Worm (Caenorhabditis elegans) whole organism, young adult: ENCODE results near the gene tsfm-1.

Experiments used
- B0336.3 ChIP-seq: fragments of 200-800 bp; sonication (Bioruptor generic); IDR thresholded peaks from 2 replicates; pipeline ENCODE4 v1.3.6; 2022; ENCODE audit warnings: missing genetic modification characterization, missing compliant biosample characterization
- C17E4.6 ChIP-seq: fragments of 200-800 bp; sonication (Bioruptor generic); IDR thresholded peaks from 2 replicates; pipeline ENCODE4 v1.3.6; 2022; ENCODE audit warnings: missing genetic modification reagents, missing genetic modification characterization, missing compliant biosample characterization
- D2030.7 ChIP-seq: fragments of 200-800 bp; sonication (Bioruptor generic); IDR thresholded peaks from 2 replicates; pipeline ENCODE4 v1.3.6; 2022; ENCODE audit warnings: missing genetic modification reagents, missing genetic modification characterization, missing compliant biosample characterization
- F10E7.11 ChIP-seq: sonication (generic microtip); optimal IDR thresholded peaks from 2 replicates; lab custom pipeline; 2017; ENCODE audit warnings: mild to moderate bottlenecking, missing genetic modification characterization, moderate library complexity, missing compliant biosample characterization
- F23B12.7 ChIP-seq: sonication (generic microtip); optimal IDR thresholded peaks from 2 replicates; lab custom pipeline; 2017; ENCODE audit warnings: missing genetic modification characterization, mild to moderate bottlenecking, missing compliant biosample characterization, antibody characterized with exemption, moderate library complexity; ENCODE audit not compliant: insufficient read depth
- F52B5.7 ChIP-seq: sonication (generic microtip); optimal IDR thresholded peaks from 2 replicates; lab custom pipeline; 2016; ENCODE audit warnings: mild to moderate bottlenecking, missing genetic modification characterization, missing compliant biosample characterization
- F55B11.4 ChIP-seq: sonication (generic microtip); optimal IDR thresholded peaks from 2 replicates; lab custom pipeline; 2016; ENCODE audit warnings: missing compliant biosample characterization, missing genetic modification characterization, borderline replicate concordance; ENCODE audit not compliant: insufficient read depth
- K11D2.4 ChIP-seq: fragments of 200-800 bp; sonication (Bioruptor generic); IDR thresholded peaks from 2 replicates; pipeline ENCODE4 v1.3.6; 2022; ENCODE audit warnings: missing genetic modification reagents, missing genetic modification characterization, missing compliant biosample characterization
- K12H6.12 ChIP-seq: fragments of 200-800 bp; sonication (Bioruptor generic); optimal IDR thresholded peaks from 2 replicates; lab custom pipeline; 2018; ENCODE audit warnings: mild to moderate bottlenecking, missing genetic modification characterization, missing compliant biosample characterization
- T07F8.4 ChIP-seq: sonication (generic microtip); optimal IDR thresholded peaks from 2 replicates; lab custom pipeline; 2016; ENCODE audit warnings: mild to moderate bottlenecking, missing genetic modification characterization, moderate library complexity, missing compliant biosample characterization
- Y79H2A.3 ChIP-seq: fragments of 200-800 bp; sonication (Bioruptor generic); conservative IDR thresholded peaks from 2 replicates; pipeline ENCODE4 v1.3.6; 2022; ENCODE audit warnings: missing genetic modification reagents, missing genetic modification characterization, missing compliant biosample characterization
- ama-1 ChIP-seq, 3 experiments: fragments of 150-350 bp in 1 of 3; sonication (generic microtip) in 2 of 3; optimal IDR thresholded peaks; 2 replicates each; lab custom pipeline; 2014 to 2018; ENCODE audit warnings: missing biosample characterization in 2 of 3, missing genetic modification characterization in 2 of 3, missing genetic modification reagents in 2 of 3
- atf-7 ChIP-seq: sonication (generic microtip); optimal IDR thresholded peaks from 2 replicates; lab custom pipeline; 2017; ENCODE audit warnings: mild to moderate bottlenecking, missing genetic modification characterization, missing compliant biosample characterization
- athp-1 ChIP-seq: sonication (generic microtip); optimal IDR thresholded peaks from 2 replicates; lab custom pipeline; 2017; ENCODE audit warnings: mild to moderate bottlenecking, missing genetic modification characterization, missing compliant biosample characterization
- ccch-3 ChIP-seq: fragments of 200-800 bp; sonication (Bioruptor generic); optimal IDR thresholded peaks from 2 replicates; lab custom pipeline; 2018; ENCODE audit warnings: mild to moderate bottlenecking, missing genetic modification characterization, missing compliant biosample characterization
- ceh-27 ChIP-seq: fragments of 200-800 bp; sonication (Bioruptor generic); optimal IDR thresholded peaks from 2 replicates; lab custom pipeline; 2018; ENCODE audit warnings: mild to moderate bottlenecking, missing genetic modification characterization, moderate library complexity, missing compliant biosample characterization
- ceh-40 ChIP-seq: fragments of 200-800 bp; sonication (Bioruptor generic); IDR thresholded peaks from 2 replicates; pipeline ENCODE4 v1.3.6; 2022; ENCODE audit warnings: missing genetic modification characterization, missing compliant biosample characterization
- ceh-58 ChIP-seq: fragments of 200-800 bp; sonication (Bioruptor generic); IDR thresholded peaks from 2 replicates; pipeline ENCODE4 v1.3.6; 2022; ENCODE audit warnings: missing genetic modification characterization, missing compliant biosample characterization
- dpl-1 ChIP-seq: fragments of 150-350 bp; optimal IDR thresholded peaks from 2 replicates; lab custom pipeline; 2014; ENCODE audit warnings: missing biosample characterization, missing genetic modification reagents, missing genetic modification characterization
- egrh-3 ChIP-seq: fragments of 200-800 bp; sonication (Bioruptor generic); IDR thresholded peaks from 2 replicates; pipeline ENCODE4 v1.3.6; 2022; ENCODE audit warnings: missing genetic modification reagents, missing genetic modification characterization, missing compliant biosample characterization
- fkh-3 ChIP-seq: sonication (generic microtip); optimal IDR thresholded peaks from 2 replicates; lab custom pipeline; 2016; ENCODE audit warnings: mild to moderate bottlenecking, missing genetic modification characterization, missing compliant biosample characterization
- gei-17 ChIP-seq: fragments of 200-800 bp; sonication (Bioruptor generic); optimal IDR thresholded peaks from 2 replicates; lab custom pipeline; 2018; ENCODE audit warnings: mild to moderate bottlenecking, missing genetic modification characterization, missing compliant biosample characterization
- hlh-26 ChIP-seq: fragments of 200-800 bp; sonication (Bioruptor generic); conservative IDR thresholded peaks from 2 replicates; pipeline ENCODE4 v1.3.6; 2022; ENCODE audit warnings: missing genetic modification reagents, missing genetic modification characterization, missing compliant biosample characterization
- hmg-1.2 ChIP-seq: fragments of 200-800 bp; sonication (Bioruptor generic); IDR thresholded peaks from 2 replicates; pipeline ENCODE4 v1.3.6; 2022; ENCODE audit warnings: missing genetic modification reagents, missing genetic modification characterization, missing compliant biosample characterization
- hsf-1 ChIP-seq: fragments of 200-800 bp; sonication (Bioruptor generic); IDR thresholded peaks from 2 replicates; pipeline ENCODE4 v1.3.6; 2022; ENCODE audit warnings: missing genetic modification reagents, missing genetic modification characterization, missing compliant biosample characterization
- lin-26 ChIP-seq: fragments of 200-800 bp; sonication (Bioruptor generic); IDR thresholded peaks from 2 replicates; pipeline ENCODE4 v1.3.6; 2022; ENCODE audit warnings: missing genetic modification reagents, missing genetic modification characterization, missing compliant biosample characterization
- lin-40 ChIP-seq: sonication (generic microtip); optimal IDR thresholded peaks from 2 replicates; lab custom pipeline; 2016; ENCODE audit warnings: missing genetic modification characterization, mild to moderate bottlenecking, missing compliant biosample characterization, missing genotype, missing genetic modification reagents
- lin-54 ChIP-seq: fragments of 200-800 bp; sonication (Bioruptor generic); optimal IDR thresholded peaks from 2 replicates; lab custom pipeline; 2018; ENCODE audit warnings: mild to moderate bottlenecking, missing genetic modification characterization, missing compliant biosample characterization
- lsl-1 ChIP-seq: fragments of 200-800 bp; sonication (Bioruptor generic); optimal IDR thresholded peaks from 2 replicates; lab custom pipeline; 2018; ENCODE audit warnings: mild to moderate bottlenecking, missing genetic modification characterization, moderate library complexity, missing compliant biosample characterization
- lsy-27 ChIP-seq: sonication (generic microtip); optimal IDR thresholded peaks from 2 replicates; lab custom pipeline; 2017; ENCODE audit warnings: missing genetic modification characterization, mild to moderate bottlenecking, missing compliant biosample characterization, antibody characterized with exemption, missing genotype, borderline replicate concordance; ENCODE audit not compliant: insufficient read depth
- madf-3 ChIP-seq: fragments of 200-800 bp; sonication (Bioruptor generic); IDR thresholded peaks from 2 replicates; pipeline ENCODE4 v1.3.6; 2022; ENCODE audit warnings: missing genetic modification reagents, missing genetic modification characterization, missing compliant biosample characterization
- madf-8 ChIP-seq: fragments of 200-800 bp; sonication (Bioruptor generic); conservative IDR thresholded peaks from 2 replicates; pipeline ENCODE4 v1.3.6; 2022; ENCODE audit warnings: missing genetic modification reagents, missing genetic modification characterization, missing compliant biosample characterization
- mel-28 ChIP-seq: sonication (generic microtip); optimal IDR thresholded peaks from 2 replicates; lab custom pipeline; 2016; ENCODE audit warnings: borderline replicate concordance, mild to moderate bottlenecking, missing genetic modification characterization, missing compliant biosample characterization
- nfya-1 ChIP-seq: sonication (generic microtip); optimal IDR thresholded peaks from 2 replicates; lab custom pipeline; 2017; ENCODE audit warnings: antibody characterized with exemption, missing compliant biosample characterization, missing genetic modification characterization, borderline replicate concordance; ENCODE audit not compliant: insufficient read depth
- nfyb-1 ChIP-seq: fragments of 200-800 bp; sonication (Bioruptor generic); IDR thresholded peaks from 2 replicates; pipeline ENCODE4 v1.3.6; 2022; ENCODE audit warnings: missing genetic modification reagents, missing genetic modification characterization, missing compliant biosample characterization
- nhr-120 ChIP-seq: fragments of 200-800 bp; sonication (Bioruptor generic); IDR thresholded peaks from 2 replicates; pipeline ENCODE4 v1.3.6; 2022; ENCODE audit warnings: missing genetic modification characterization, missing compliant biosample characterization
- nhr-179 ChIP-seq: sonication (generic microtip); optimal IDR thresholded peaks from 2 replicates; lab custom pipeline; 2016; ENCODE audit warnings: mild to moderate bottlenecking, missing genetic modification characterization, missing compliant biosample characterization
- nhr-80 ChIP-seq: sonication (generic microtip); optimal IDR thresholded peaks from 2 replicates; lab custom pipeline; 2016; ENCODE audit warnings: missing genetic modification characterization, missing compliant biosample characterization
- sea-2 ChIP-seq: fragments of 200-800 bp; sonication (Bioruptor generic); IDR thresholded peaks from 2 replicates; pipeline ENCODE4 v1.3.6; 2022; ENCODE audit warnings: missing genetic modification characterization, missing compliant biosample characterization
- snpc-1.1 ChIP-seq: sonication (generic microtip); optimal IDR thresholded peaks from 2 replicates; lab custom pipeline; 2017; ENCODE audit warnings: missing genetic modification characterization, mild to moderate bottlenecking, missing compliant biosample characterization, antibody characterized with exemption, moderate library complexity, missing genotype, missing genetic modification reagents; ENCODE audit not compliant: insufficient read depth
- snpc-1.3 ChIP-seq: sonication (generic microtip); optimal IDR thresholded peaks from 2 replicates; lab custom pipeline; 2017; ENCODE audit warnings: missing genetic modification characterization, mild to moderate bottlenecking, missing compliant biosample characterization, antibody characterized with exemption, moderate library complexity, missing genotype, missing genetic modification reagents; ENCODE audit not compliant: insufficient read depth
- snpc-3.4 ChIP-seq: sonication (generic microtip); optimal IDR thresholded peaks from 2 replicates; lab custom pipeline; 2017; ENCODE audit warnings: missing genetic modification characterization, mild to moderate bottlenecking, missing compliant biosample characterization, antibody characterized with exemption, moderate library complexity, missing genotype, missing genetic modification reagents
- snpc-4 ChIP-seq, 5 experiments: fragments of 150-350 bp in 1 of 5; sonication (generic microtip) in 4 of 5; optimal IDR thresholded peaks; 2 replicates each; lab custom pipeline; 2014 to 2018; ENCODE audit warnings: missing genetic modification characterization in 5 of 5, missing biosample characterization in 3 of 5, antibody characterized with exemption in 2 of 5, mild to moderate bottlenecking in 2 of 5, missing compliant biosample characterization in 2 of 5, missing genotype in 2 of 5, moderate library complexity in 2 of 5, missing genetic modification reagents in 1 of 5
- tlf-1 ChIP-seq: fragments of 200-800 bp; sonication (Bioruptor generic); optimal IDR thresholded peaks from 2 replicates; lab custom pipeline; 2018; ENCODE audit warnings: mild to moderate bottlenecking, missing genetic modification characterization, missing compliant biosample characterization
- unc-130 ChIP-seq: sonication (generic microtip); optimal IDR thresholded peaks from 2 replicates; lab custom pipeline; 2016; ENCODE audit warnings: missing genetic modification reagents, missing genetic modification characterization, missing compliant biosample characterization
- zim-3 ChIP-seq: sonication (generic microtip); optimal IDR thresholded peaks from 2 replicates; lab custom pipeline; 2017; ENCODE audit warnings: mild to moderate bottlenecking, missing genetic modification characterization, moderate library complexity, missing compliant biosample characterization
- ztf-18 ChIP-seq: sonication (generic microtip); optimal IDR thresholded peaks from 2 replicates; lab custom pipeline; 2016; ENCODE audit warnings: missing genotype, mild to moderate bottlenecking, missing genetic modification characterization, missing compliant biosample characterization

The tsfm-1 gene

ce11 chrV:12320274-12320839 lies 49.0 kb upstream of the tsfm-1 start (continued):
- TF ChIP-seq Y79H2A.3 (no peak), gei-17 (GFP tag; lab: Kevin White, UChicago) (no peak), fkh-3 (tag; lab: Kevin White, UChicago) (no peak), snpc-1.3 (tag; lab: Kevin White, UChicago) (peak; percentile 9), ama-1 (optimal IDR thresholded peaks at IDR 0.05; lab: Kevin White, UChicago) (no peak), ama-1 (GFP tag; optimal IDR thresholded peaks at IDR 0.05; lab: Kevin White, UChicago) (no peak), atf-7 (tag; lab: Kevin White, UChicago) (no peak), snpc-1.1 (tag; lab: Kevin White, UChicago) (no peak), nhr-179 (tag; lab: Kevin White, UChicago) (no peak), K11D2.4 (GFP tag; lab: Robert Waterston, UW) (no peak), lin-26 (GFP tag; lab: Robert Waterston, UW) (no peak), lsy-27 (tag; lab: Kevin White, UChicago) (no peak), F23B12.7 (tag; lab: Kevin White, UChicago) (no peak), nhr-120 (GFP tag; lab: Robert Waterston, UW) (no peak), tlf-1 (GFP tag; lab: Kevin White, UChicago) (no peak), madf-3 (GFP tag; lab: Robert Waterston, UW) (no peak), hsf-1 (GFP tag; lab: Robert Waterston, UW) (no peak), madf-8 (GFP tag; lab: Robert Waterston, UW) (no peak), T07F8.4 (tag; lab: Kevin White, UChicago) (no peak), K12H6.12 (tag; lab: Kevin White, UChicago) (no peak), mel-28 (tag; lab: Kevin White, UChicago) (no peak), ztf-18 (tag; lab: Kevin White, UChicago) (peak; percentile 4), C17E4.6 (GFP tag; lab: Robert Waterston, UW) (no peak), zim-3 (tag; lab: Kevin White, UChicago) (peak; percentile 12), B0336.3 (GFP tag; lab: Robert Waterston, UW) (peak; percentile 16; the same call in 1 of the 2 replicates), athp-1 (tag; lab: Kevin White, UChicago) (no peak), nhr-80 (no peak), egrh-3 (GFP tag; lab: Robert Waterston, UW) (no peak), lsl-1 (GFP tag; lab: Kevin White, UChicago) (no peak), F55B11.4 (tag; lab: Kevin White, UChicago) (no peak), snpc-4 (GFP tag; optimal IDR thresholded peaks at IDR 0.05; lab: Kevin White, UChicago) (no peak), snpc-4 (tag; optimal IDR thresholded peaks at IDR 0.05; lab: Kevin White, UChicago) (peak in 1 of 4 experiments; percentile 24), F52B5.7 (tag; lab: Kevin White, UChicago) (peak; percentile 20), sea-2 (no peak), ceh-40 (GFP tag; lab: Robert Waterston, UW) (no peak), dpl-1 (no peak), nfya-1 (tag; lab: Kevin White, UChicago) (no peak), unc-130 (GFP tag; lab: Kevin White, UChicago) (no peak), nfyb-1 (no peak), snpc-3.4 (peak; percentile 37), lin-54 (no peak), hlh-26 (GFP tag; lab: Robert Waterston, UW) (no peak), ceh-27 (no peak), F10E7.11 (tag; lab: Kevin White, UChicago) (peak; percentile 42), ceh-58 (GFP tag; lab: Robert Waterston, UW) (no peak), hmg-1.2 (no peak), lin-40 (tag; lab: Kevin White, UChicago) (no peak), D2030.7 (GFP tag; lab: Robert Waterston, UW) (no peak), ccch-3 (GFP tag; lab: Kevin White, UChicago) (no peak)
